Worm (Caenorhabditis elegans) whole organism, early embryonic: Measurements from ENCODE around the gene Y39A1A.9.

Source experiments
- B0310.2 ChIP-seq: sonication (generic microtip); optimal IDR thresholded peaks from 2 replicates; lab custom pipeline; 2016; ENCODE audit warnings: mild to moderate bottlenecking, missing genetic modification characterization, missing compliant biosample characterization
- aly-1 ChIP-seq: sonication (generic microtip); optimal IDR thresholded peaks from 2 replicates; lab custom pipeline; 2016; ENCODE audit warnings: missing genetic modification characterization, missing compliant biosample characterization
- ama-1 ChIP-seq: fragments of 150-350 bp; optimal IDR thresholded peaks from 2 replicates; lab custom pipeline; 2014
- flt-1 ChIP-seq: fragments of 200-800 bp; sonication (Bioruptor generic); IDR thresholded peaks from 2 replicates; pipeline ENCODE4 v1.3.6; 2022; ENCODE audit warnings: missing genetic modification characterization, missing compliant biosample characterization
- hmbx-1 ChIP-seq: sonication (generic microtip); optimal IDR thresholded peaks from 2 replicates; lab custom pipeline; 2016; ENCODE audit warnings: mild to moderate bottlenecking, missing genetic modification characterization, missing compliant biosample characterization
- hmg-4 ChIP-seq: fragments of 200-800 bp; sonication (Bioruptor generic); optimal IDR thresholded peaks from 2 replicates; lab custom pipeline; 2018; ENCODE audit warnings: mild to moderate bottlenecking, missing genetic modification characterization, missing compliant biosample characterization
- pes-1 ChIP-seq: fragments of 200-800 bp; sonication (Bioruptor generic); IDR thresholded peaks from 2 replicates; pipeline ENCODE4 v1.3.6; 2022; ENCODE audit warnings: missing genetic modification reagents, missing genetic modification characterization, missing compliant biosample characterization

DNA sequence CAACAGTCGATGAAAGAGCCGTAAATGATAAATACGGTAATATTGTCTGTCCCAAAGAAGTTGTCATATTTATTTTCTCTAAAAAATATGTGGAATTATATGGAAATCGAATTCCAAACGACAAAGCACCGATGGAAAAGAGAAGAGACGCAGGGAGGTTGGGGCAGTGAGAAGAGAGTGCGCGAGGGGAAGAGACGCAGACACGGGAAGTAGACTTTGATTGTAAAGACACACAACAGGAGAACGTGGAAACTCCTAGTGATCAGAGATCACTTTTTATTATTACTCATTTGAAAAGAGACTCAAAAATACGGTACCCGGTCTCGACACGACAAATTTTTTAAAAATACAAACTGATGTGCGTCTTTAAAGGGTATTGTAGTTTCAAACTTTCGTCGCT lies 4.9 kb downstream of the Y39A1A.9 start:
- TF ChIP-seq ama-1 (lab: Kevin White, UChicago) (no peak), aly-1 (tag; lab: Kevin White, UChicago) (no peak), flt-1 (GFP tag; lab: Robert Waterston, UW) (no peak), B0310.2 (tag; lab: Kevin White, UChicago) (no peak), pes-1 (GFP tag; lab: Robert Waterston, UW) (no peak), hmbx-1 (tag; lab: Kevin White, UChicago) (no peak), hmg-4 (GFP tag; lab: Kevin White, UChicago) (no peak)
